Fruit fly (Drosophila melanogaster) whole organism, embryonic: ENCODE results near the gene Nin.

ENCODE experiments used
- ATbp ChIP-seq: fragments of 200-800 bp; sonication (Bioruptor generic); optimal IDR thresholded peaks from 2 replicates; lab custom pipeline; 2017; ENCODE audit warnings: missing biosample characterization, mild to moderate bottlenecking, missing genetic modification characterization, missing genetic modification reagents
- Abd-B ChIP-seq: fragments of 200-800 bp; sonication (Bioruptor generic); optimal IDR thresholded peaks from 2 replicates; lab custom pipeline; 2018; ENCODE audit warnings: missing biosample characterization, mild to moderate bottlenecking, missing genetic modification characterization, moderate library complexity
- Atf-2 ChIP-seq: fragments of 200-800 bp; sonication (Bioruptor generic); optimal IDR thresholded peaks from 2 replicates; lab custom pipeline; 2016; ENCODE audit warnings: missing biosample characterization, missing genetic modification characterization
- CG1024 ChIP-seq: fragments of 200-800 bp; sonication (Bioruptor generic); IDR thresholded peaks from 2 replicates; pipeline ENCODE4 v1.3.6; 2022; ENCODE audit warnings: missing biosample characterization, missing genetic modification characterization
- CG10431 ChIP-seq: fragments of 200-800 bp; sonication (Bioruptor generic); optimal IDR thresholded peaks from 3 replicates; lab custom pipeline; 2018; ENCODE audit warnings: missing biosample characterization, mild to moderate bottlenecking, missing genetic modification characterization
- CG10543 ChIP-seq: fragments of 200-800 bp; sonication (Bioruptor generic); optimal IDR thresholded peaks from 3 replicates; lab custom pipeline; 2017; ENCODE audit warnings: missing biosample characterization, mild to moderate bottlenecking, missing genetic modification characterization, moderate library complexity
- CG11247 ChIP-seq: fragments of 200-800 bp; sonication (Bioruptor generic); IDR thresholded peaks from 2 replicates; pipeline ENCODE4 v1.3.6; 2022; ENCODE audit warnings: missing biosample characterization, missing genetic modification characterization
- CG12155 ChIP-seq: fragments of 200-800 bp; sonication (Bioruptor generic); optimal IDR thresholded peaks from 3 replicates; lab custom pipeline; 2016; ENCODE audit warnings: missing biosample characterization, missing genetic modification characterization
- CG12391 ChIP-seq: fragments of 200-800 bp; sonication (Bioruptor generic); optimal IDR thresholded peaks from 3 replicates; lab custom pipeline; 2018; ENCODE audit warnings: missing biosample characterization, mild to moderate bottlenecking, missing genetic modification characterization, moderate library complexity
- CG12744 ChIP-seq: fragments of 200-800 bp; sonication (Bioruptor generic); optimal IDR thresholded peaks from 2 replicates; lab custom pipeline; 2016; ENCODE audit warnings: missing biosample characterization, missing genetic modification characterization
- CG13296 ChIP-seq: fragments of 200-800 bp; sonication (Bioruptor generic); optimal IDR thresholded peaks from 3 replicates; lab custom pipeline; 2018; ENCODE audit warnings: missing biosample characterization, mild to moderate bottlenecking, missing genetic modification characterization
- CG13424 ChIP-seq: fragments of 200-800 bp; sonication (Bioruptor generic); optimal IDR thresholded peaks from 2 replicates; lab custom pipeline; 2019; ENCODE audit warnings: missing biosample characterization, mild to moderate bottlenecking, missing genetic modification characterization, moderate library complexity
- CG14667 ChIP-seq: fragments of 200-800 bp; sonication (Bioruptor generic); IDR thresholded peaks from 2 replicates; pipeline ENCODE4 v1.3.6; 2022; ENCODE audit warnings: missing biosample characterization, missing genetic modification characterization
- CG15011 ChIP-seq: fragments of 200-800 bp; sonication (Bioruptor generic); optimal IDR thresholded peaks from 3 replicates; lab custom pipeline; 2018; ENCODE audit warnings: missing biosample characterization, mild to moderate bottlenecking, missing genetic modification characterization
- CG15479 ChIP-seq: fragments of 200-800 bp; sonication (Bioruptor generic); optimal IDR thresholded peaks from 3 replicates; lab custom pipeline; 2019; ENCODE audit warnings: missing biosample characterization, mild to moderate bottlenecking, missing genetic modification characterization, moderate library complexity
- CG17361 ChIP-seq: fragments of 200-800 bp; sonication (Bioruptor generic); IDR thresholded peaks from 3 replicates; pipeline ENCODE4 v1.3.6; 2022; ENCODE audit warnings: missing biosample characterization, missing genetic modification characterization
- CG18011 ChIP-seq: fragments of 200-800 bp; sonication (Bioruptor generic); optimal IDR thresholded peaks from 2 replicates; lab custom pipeline; 2017; ENCODE audit warnings: missing biosample characterization, missing genetic modification characterization, mild to moderate bottlenecking, moderate library complexity, missing genotype
- CG2199 ChIP-seq: fragments of 200-800 bp; sonication (Bioruptor generic); IDR thresholded peaks from 3 replicates; pipeline ENCODE4 v1.3.6; 2022; ENCODE audit warnings: missing biosample characterization, missing genetic modification characterization
- CG32532 ChIP-seq: fragments of 200-800 bp; sonication (Bioruptor generic); IDR thresholded peaks from 2 replicates; pipeline ENCODE4 v1.3.6; 2022; ENCODE audit warnings: missing biosample characterization, missing genetic modification characterization
- CG4328 ChIP-seq: fragments of 200-800 bp; sonication (Bioruptor generic); optimal IDR thresholded peaks from 3 replicates; lab custom pipeline; 2017; ENCODE audit warnings: missing biosample characterization, missing genetic modification reagents, missing genetic modification characterization
- CG4424 ChIP-seq: fragments of 200-800 bp; sonication (Bioruptor generic); optimal IDR thresholded peaks from 3 replicates; lab custom pipeline; 2016; ENCODE audit warnings: missing biosample characterization, missing genetic modification characterization
- CG4820 ChIP-seq: fragments of 200-800 bp; sonication (Bioruptor generic); optimal IDR thresholded peaks from 3 replicates; lab custom pipeline; 2016; ENCODE audit warnings: missing biosample characterization, missing genetic modification characterization
- CG6254 ChIP-seq: fragments of 200-800 bp; sonication (Bioruptor generic); optimal IDR thresholded peaks from 3 replicates; lab custom pipeline; 2017; ENCODE audit warnings: mild to moderate bottlenecking, missing biosample characterization, missing genetic modification reagents, missing genetic modification characterization
- CG7745 ChIP-seq: fragments of 200-800 bp; sonication (Bioruptor generic); optimal IDR thresholded peaks from 2 replicates; lab custom pipeline; 2018; ENCODE audit warnings: missing biosample characterization, mild to moderate bottlenecking, missing genetic modification characterization, moderate library complexity
- CG7786 ChIP-seq: fragments of 200-800 bp; sonication (Bioruptor generic); optimal IDR thresholded peaks from 2 replicates; lab custom pipeline; 2016; ENCODE audit warnings: missing biosample characterization, missing genetic modification characterization
- CG8281 ChIP-seq: fragments of 200-800 bp; sonication (Bioruptor generic); optimal IDR thresholded peaks from 2 replicates; lab custom pipeline; 2018; ENCODE audit warnings: missing biosample characterization, mild to moderate bottlenecking, missing genetic modification characterization, moderate library complexity
- CG9876 ChIP-seq: fragments of 200-800 bp; sonication (Bioruptor generic); optimal IDR thresholded peaks from 2 replicates; lab custom pipeline; 2016; ENCODE audit warnings: missing biosample characterization, missing genetic modification characterization
- D19A ChIP-seq: fragments of 200-800 bp; optimal IDR thresholded peaks from 3 replicates; lab custom pipeline; 2019; ENCODE audit warnings: missing biosample characterization, mild to moderate bottlenecking, missing genetic modification characterization, moderate library complexity
- Dek ChIP-seq: fragments of 200-800 bp; sonication (Bioruptor generic); optimal IDR thresholded peaks from 3 replicates; lab custom pipeline; 2019; ENCODE audit warnings: missing biosample characterization, mild to moderate bottlenecking, missing genetic modification characterization, moderate library complexity
- Dref ChIP-seq: fragments of 200-800 bp; sonication (Bioruptor generic); IDR thresholded peaks from 2 replicates; pipeline ENCODE4 v1.3.6; 2022; ENCODE audit warnings: missing biosample characterization, missing genetic modification characterization
- Eip74EF ChIP-seq, 2 experiments: fragments of 200-800 bp in 1 of 2; fragments of >200 bp in 1 of 2; sonication (Bioruptor generic) in 1 of 2; optimal IDR thresholded peaks; 2 replicates each; lab custom pipeline; 2017 to 2019; ENCODE audit warnings: missing biosample characterization in 2 of 2, missing genetic modification characterization in 2 of 2, mild to moderate bottlenecking in 1 of 2, moderate library complexity in 1 of 2
- Elba2 ChIP-seq: fragments of 200-800 bp; sonication (Bioruptor generic); optimal IDR thresholded peaks from 3 replicates; lab custom pipeline; 2016; ENCODE audit warnings: missing biosample characterization, missing genetic modification characterization
- Gug ChIP-seq: fragments of 200-800 bp; sonication (Bioruptor generic); IDR thresholded peaks from 4 replicates; pipeline ENCODE4 v1.3.6; 2022; ENCODE audit warnings: missing biosample characterization, missing genetic modification characterization
- HmgZ ChIP-seq: fragments of 200-800 bp; sonication (Bioruptor generic); optimal IDR thresholded peaks from 2 replicates; lab custom pipeline; 2018; ENCODE audit warnings: missing biosample characterization, mild to moderate bottlenecking, missing genetic modification characterization
- Med ChIP-seq: fragments of 200-800 bp; sonication (Bioruptor generic); peaks from one replicate; lab custom pipeline; 2016; ENCODE audit warnings: missing biosample characterization, missing genetic modification characterization, mild to moderate bottlenecking, inconsistent platforms, moderate library complexity
- NC2β ChIP-seq: fragments of 200-800 bp; sonication (Bioruptor generic); optimal IDR thresholded peaks from 2 replicates; lab custom pipeline; 2016; ENCODE audit warnings: missing biosample characterization, missing genetic modification characterization
- Trl ChIP-seq, 3 experiments: fragments of >200 bp in 2 of 3; fragments of 200-800 bp in 1 of 3; sonication (Bioruptor generic) in 1 of 3; optimal IDR thresholded peaks; 2 replicates in 1 of 3; 3 replicates in 2 of 3; lab custom pipeline; 2016 to 2017; ENCODE audit warnings: missing biosample characterization in 1 of 3, missing genetic modification characterization in 1 of 3
- Usf ChIP-seq: fragments of 200-800 bp; sonication (Bioruptor generic); optimal IDR thresholded peaks from 2 replicates; lab custom pipeline; 2017; ENCODE audit warnings: missing genotype, missing biosample characterization, missing genetic modification characterization
- ac ChIP-seq: fragments of 200-800 bp; sonication (Bioruptor generic); optimal IDR thresholded peaks from 3 replicates; lab custom pipeline; 2017; ENCODE audit warnings: missing biosample characterization, mild to moderate bottlenecking, missing genetic modification characterization
- dimm ChIP-seq: fragments of 200-800 bp; sonication (Bioruptor generic); IDR thresholded peaks from 2 replicates; pipeline ENCODE4 v1.3.6; 2022; ENCODE audit warnings: missing biosample characterization, missing genetic modification characterization
- dm ChIP-seq: fragments of 200-800 bp; sonication (Bioruptor generic); optimal IDR thresholded peaks from 3 replicates; lab custom pipeline; 2016; ENCODE audit warnings: missing biosample characterization, missing genetic modification characterization
- eyg ChIP-seq: fragments of 200-800 bp; sonication (Bioruptor generic); optimal IDR thresholded peaks from 3 replicates; lab custom pipeline; 2016; ENCODE audit warnings: missing biosample characterization, missing genetic modification characterization
- gcm2 ChIP-seq: fragments of 200-800 bp; sonication (Bioruptor generic); optimal IDR thresholded peaks from 2 replicates; lab custom pipeline; 2016; ENCODE audit warnings: missing biosample characterization, missing genetic modification characterization
- ham ChIP-seq: fragments of 200-800 bp; sonication (Bioruptor generic); IDR thresholded peaks from 2 replicates; pipeline ENCODE4 v1.3.6; 2022; ENCODE audit warnings: missing biosample characterization, missing genetic modification characterization
- nmo ChIP-seq: fragments of 200-800 bp; sonication (Bioruptor generic); optimal IDR thresholded peaks from 2 replicates; lab custom pipeline; 2018; ENCODE audit warnings: missing biosample characterization, mild to moderate bottlenecking, missing genetic modification characterization, moderate library complexity
- pzg ChIP-seq: fragments of 200-800 bp; sonication (Bioruptor generic); optimal IDR thresholded peaks from 3 replicates; lab custom pipeline; 2018; ENCODE audit warnings: missing biosample characterization, mild to moderate bottlenecking, missing genetic modification characterization, moderate library complexity
- so ChIP-seq: fragments of 200-800 bp; sonication (Bioruptor generic); IDR thresholded peaks from 3 replicates; pipeline ENCODE4 v1.3.6; 2022; ENCODE audit warnings: missing biosample characterization, missing genetic modification characterization
- toy ChIP-seq: fragments of 200-800 bp; sonication (Bioruptor generic); IDR thresholded peaks from 2 replicates; pipeline ENCODE4 v1.3.6; 2022; ENCODE audit warnings: missing biosample characterization, missing genetic modification characterization
- zf30C ChIP-seq: fragments of 200-800 bp; sonication (Bioruptor generic); optimal IDR thresholded peaks from 3 replicates; lab custom pipeline; 2018; ENCODE audit warnings: missing biosample characterization, mild to moderate bottlenecking, missing genetic modification characterization

Nin gene

DNA sequence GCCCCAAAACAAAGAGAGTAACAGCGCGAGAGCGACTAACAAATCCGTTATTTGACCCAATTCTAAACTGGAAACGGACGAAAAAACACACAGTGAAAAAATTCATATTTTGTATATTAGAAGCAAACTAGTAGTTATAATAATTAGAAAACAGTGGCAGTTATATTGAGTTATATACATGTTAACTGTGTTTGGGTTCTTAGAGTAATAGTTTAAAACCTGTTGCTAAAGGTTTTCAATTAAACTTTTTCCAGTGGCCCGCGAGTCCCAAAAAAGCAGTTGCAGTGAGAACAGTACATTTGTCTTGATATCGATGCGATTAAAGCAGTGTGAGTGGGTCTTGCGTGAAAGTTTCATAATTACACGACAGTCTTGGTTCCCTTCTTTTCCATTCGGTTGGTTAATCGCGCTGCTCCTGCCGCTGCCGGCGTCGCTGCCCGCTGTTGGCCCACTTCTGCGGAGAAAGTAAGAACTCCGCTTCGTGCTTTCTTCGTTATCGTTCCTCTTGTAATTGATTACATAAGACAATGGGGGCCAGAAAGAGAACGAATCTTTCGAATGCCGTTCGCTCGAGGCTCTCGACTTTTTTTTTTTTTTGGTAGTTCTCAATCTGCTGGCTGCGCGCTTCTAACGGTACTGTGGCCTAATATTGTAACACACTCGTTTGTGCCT lies 19.1 kb upstream of the Nin start (continued):
- TF ChIP-seq NC2β (GFP tag; lab: Kevin White, UChicago) (peak; percentile 36), ATbp (GFP tag; lab: Kevin White, UChicago) (peak; percentile 58), CG13424 (tag; lab: Kevin White, UChicago) (peak; percentile 68), zf30C (no peak), Elba2 (no peak), Trl (optimal IDR thresholded peaks at IDR 0.05; lab: Kevin White, UChicago) (peak in 1 of 2 experiments; percentile 21), Trl (GFP tag; optimal IDR thresholded peaks at IDR 0.05; lab: Kevin White, UChicago) (no peak), CG13296 (GFP tag; lab: Kevin White, UChicago) (no peak), Abd-B (GFP tag; lab: Kevin White, UChicago) (peak; percentile 37), eyg (GFP tag; lab: Kevin White, UChicago) (no peak), Gug (GFP tag; lab: Robert Waterston, UW) (no peak), CG4820 (peak; percentile 29), D19A (tag; lab: Kevin White, UChicago) (peak; percentile 47), dimm (GFP tag; lab: Robert Waterston, UW) (0 out of 2 replicates have a peak, but pooled peaks have one; percentile 3), CG7786 (GFP tag; lab: Kevin White, UChicago) (peak; percentile 8), CG9876 (GFP tag; lab: Kevin White, UChicago) (no peak), CG12744 (GFP tag; lab: Kevin White, UChicago) (no peak), CG6254 (GFP tag; lab: Kevin White, UChicago) (peak; percentile 56), nmo (peak; percentile 72), CG15011 (no peak), CG4424 (GFP tag; lab: Kevin White, UChicago) (peak; percentile 46), so (GFP tag; lab: Robert Waterston, UW) (no peak), CG4328 (GFP tag; lab: Kevin White, UChicago) (no peak), CG1024 (GFP tag; lab: Robert Waterston, UW) (no peak), Dref (GFP tag; lab: Robert Waterston, UW) (no peak), CG8281 (no peak), CG17361 (GFP tag; lab: Robert Waterston, UW) (no peak), CG2199 (no peak)

DNA sequence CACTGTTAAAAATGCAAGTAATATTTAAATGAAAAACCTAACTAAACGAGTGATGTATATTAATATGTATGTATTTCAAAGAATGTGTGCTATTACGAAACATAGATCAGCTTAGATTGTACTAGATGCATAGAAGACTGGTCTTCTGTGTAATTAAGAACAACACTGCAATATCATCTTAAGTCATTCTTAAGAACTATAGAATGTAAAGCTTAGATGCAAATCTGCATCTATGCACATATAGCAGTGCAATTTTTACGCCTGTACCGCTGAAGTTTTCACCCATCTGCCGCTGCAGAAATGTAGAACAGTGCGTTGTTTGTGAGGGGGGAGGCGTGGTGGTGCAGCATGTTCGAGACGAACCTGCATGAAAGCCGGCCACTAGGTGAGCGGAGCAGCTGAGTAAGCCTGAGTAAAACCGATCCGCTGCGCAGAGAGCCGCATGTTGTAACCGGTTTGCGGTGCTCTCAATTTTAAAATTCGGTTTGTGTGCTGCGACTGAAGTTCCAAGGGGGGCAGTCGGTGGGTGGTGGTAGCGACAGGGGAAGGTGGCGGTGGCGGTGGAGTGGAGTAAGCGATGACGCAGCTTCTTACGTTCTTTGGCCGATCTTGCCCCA lies 18.4 kb upstream of the Nin start:
- TF ChIP-seq ham (GFP tag; lab: Robert Waterston, UW) (no peak), Med (GFP tag; lab: Kevin White, UChicago) (peak; percentile 46), CG14667 (GFP tag; lab: Robert Waterston, UW) (no peak), CG18011 (GFP tag; lab: Kevin White, UChicago) (no peak), Eip74EF (GFP tag; optimal IDR thresholded peaks at IDR 0.05; lab: Kevin White, UChicago) (no peak), toy (GFP tag; lab: Robert Waterston, UW) (no peak), gcm2 (GFP tag; lab: Kevin White, UChicago) (no peak), Dek (no peak), CG7745 (tag; lab: Kevin White, UChicago) (no peak), Atf-2 (GFP tag; lab: Kevin White, UChicago) (no peak), HmgZ (tag; lab: Kevin White, UChicago) (no peak), ac (GFP tag; lab: Kevin White, UChicago) (no peak), CG10431 (GFP tag; lab: Kevin White, UChicago) (no peak), CG12391 (tag; lab: Kevin White, UChicago) (peak; percentile 6), CG7786 (GFP tag; lab: Kevin White, UChicago) (no peak), CG32532 (0 out of 2 replicates have a peak, but pooled peaks have one; percentile 23), pzg (GFP tag; lab: Kevin White, UChicago) (no peak), Usf (no peak), CG15479 (GFP tag; lab: Kevin White, UChicago) (no peak), CG12155 (no peak), dm (GFP tag; lab: Kevin White, UChicago) (no peak), CG10543 (no peak), CG11247 (no peak)
